Worm (Caenorhabditis elegans) whole organism, L4 larva: ENCODE results near the gene wapl-1.

Experiments
- F37D6.2 ChIP-seq: sonication (generic microtip); optimal IDR thresholded peaks from 2 replicates; lab custom pipeline; 2016; ENCODE audit warnings: mild to moderate bottlenecking, missing genetic modification characterization, missing compliant biosample characterization
- F49E8.2 ChIP-seq: sonication (generic microtip); optimal IDR thresholded peaks from 2 replicates; lab custom pipeline; 2016; ENCODE audit warnings: missing compliant biosample characterization, mild to moderate bottlenecking, missing genetic modification characterization, borderline replicate concordance
- T20F7.1 ChIP-seq: fragments of 200-800 bp; sonication (Bioruptor generic); optimal IDR thresholded peaks from 2 replicates; lab custom pipeline; 2018; ENCODE audit warnings: mild to moderate bottlenecking, missing genetic modification characterization, missing compliant biosample characterization
- T26A8.4 ChIP-seq: fragments of 200-800 bp; sonication (Bioruptor generic); IDR thresholded peaks from 2 replicates; pipeline ENCODE4 v1.3.6; 2022; ENCODE audit warnings: missing genetic modification characterization, missing compliant biosample characterization
- Y48G9A.11 ChIP-seq: fragments of 200-800 bp; sonication (Bioruptor generic); IDR thresholded peaks from 2 replicates; pipeline ENCODE4 v1.3.6; 2022; ENCODE audit warnings: missing genetic modification reagents, missing genetic modification characterization, missing compliant biosample characterization
- Y75B8A.6 ChIP-seq: fragments of 200-800 bp; sonication (Bioruptor generic); IDR thresholded peaks from 2 replicates; pipeline ENCODE4 v1.3.6; 2022; ENCODE audit warnings: missing genetic modification reagents, missing genetic modification characterization, missing compliant biosample characterization
- ZK337.2 ChIP-seq: fragments of 200-800 bp; sonication (Bioruptor generic); IDR thresholded peaks from 2 replicates; pipeline ENCODE4 v1.3.6; 2022; ENCODE audit warnings: missing genetic modification reagents, missing genetic modification characterization, missing compliant biosample characterization
- ama-1 ChIP-seq: fragments of 150-350 bp; optimal IDR thresholded peaks from 2 replicates; lab custom pipeline; 2014; ENCODE audit warnings: inconsistent platforms, mixed read lengths
- arid-1 ChIP-seq: fragments of 200-800 bp; sonication (Bioruptor generic); conservative IDR thresholded peaks from 2 replicates; pipeline ENCODE4 v1.3.6; 2022; ENCODE audit warnings: missing genetic modification reagents, missing genetic modification characterization, missing compliant biosample characterization
- ceh-20 ChIP-seq: fragments of 200-800 bp; sonication (Bioruptor generic); IDR thresholded peaks from 2 replicates; pipeline ENCODE4 v1.3.6; 2022; ENCODE audit warnings: missing genetic modification reagents, missing genetic modification characterization, missing compliant biosample characterization
- ceh-28 ChIP-seq: fragments of 150-350 bp; optimal IDR thresholded peaks from 2 replicates; lab custom pipeline; 2014; ENCODE audit warnings: missing biosample characterization, missing genetic modification reagents, missing genetic modification characterization
- ceh-82 ChIP-seq: sonication (generic microtip); optimal IDR thresholded peaks from 2 replicates; lab custom pipeline; 2017; ENCODE audit warnings: missing biosample characterization, missing genetic modification characterization
- ces-1 ChIP-seq: fragments of 150-350 bp; sonication (generic microtip); optimal IDR thresholded peaks from 4 replicates; lab custom pipeline; 2014; ENCODE audit warnings: missing biosample characterization, missing genetic modification reagents, missing genetic modification characterization
- cey-2 ChIP-seq: sonication (generic microtip); optimal IDR thresholded peaks from 3 replicates; lab custom pipeline; 2017; ENCODE audit warnings: missing genetic modification characterization, mild to moderate bottlenecking, missing compliant biosample characterization, antibody characterized with exemption, borderline replicate concordance; ENCODE audit not compliant: insufficient read depth
- daf-19 ChIP-seq: fragments of 200-800 bp; sonication (Bioruptor generic); conservative IDR thresholded peaks from 2 replicates; pipeline ENCODE4 v1.3.6; 2022; ENCODE audit warnings: missing genetic modification characterization, missing compliant biosample characterization
- dmd-9 ChIP-seq: fragments of 200-800 bp; sonication (Bioruptor generic); IDR thresholded peaks from 2 replicates; pipeline ENCODE4 v1.3.6; 2022; ENCODE audit warnings: missing genetic modification reagents, missing genetic modification characterization, missing compliant biosample characterization
- dve-1 ChIP-seq: sonication (generic microtip); optimal IDR thresholded peaks from 2 replicates; lab custom pipeline; 2017; ENCODE audit warnings: antibody characterized with exemption, mild to moderate bottlenecking, missing genetic modification characterization, missing compliant biosample characterization; ENCODE audit not compliant: insufficient read depth
- egl-43 ChIP-seq: fragments of 200-800 bp; sonication (Bioruptor generic); IDR thresholded peaks from 2 replicates; pipeline ENCODE4 v1.3.6; 2022; ENCODE audit warnings: missing genetic modification reagents, missing genetic modification characterization, missing compliant biosample characterization
- hlh-11 ChIP-seq: fragments of 200-800 bp; sonication (Bioruptor generic); optimal IDR thresholded peaks from 2 replicates; lab custom pipeline; 2018; ENCODE audit warnings: mild to moderate bottlenecking, missing genetic modification characterization, missing compliant biosample characterization
- hlh-30 ChIP-seq: sonication (generic microtip); optimal IDR thresholded peaks from 2 replicates; lab custom pipeline; 2017; ENCODE audit warnings: antibody characterized with exemption, mild to moderate bottlenecking, missing genetic modification characterization, missing compliant biosample characterization; ENCODE audit not compliant: insufficient read depth
- hmg-1.1 ChIP-seq: fragments of 200-800 bp; sonication (Bioruptor generic); IDR thresholded peaks from 2 replicates; pipeline ENCODE4 v1.3.6; 2022; ENCODE audit warnings: missing genetic modification reagents, missing genetic modification characterization, missing compliant biosample characterization
- lim-7 ChIP-seq: fragments of 200-800 bp; sonication (Bioruptor generic); IDR thresholded peaks from 2 replicates; pipeline ENCODE4 v1.3.6; 2022; ENCODE audit warnings: missing genetic modification characterization, missing compliant biosample characterization
- lin-15B ChIP-seq: fragments of 150-350 bp; sonication (generic microtip); optimal IDR thresholded peaks from 3 replicates; lab custom pipeline; 2014; ENCODE audit warnings: missing biosample characterization, missing genetic modification characterization
- lin-29 ChIP-seq: fragments of 200-800 bp; sonication (Bioruptor generic); IDR thresholded peaks from 2 replicates; pipeline ENCODE4 v1.3.6; 2022; ENCODE audit warnings: missing genetic modification reagents, missing genetic modification characterization, missing compliant biosample characterization
- lin-38 ChIP-seq: fragments of 200-800 bp; sonication (Bioruptor generic); IDR thresholded peaks from 2 replicates; pipeline ENCODE4 v1.3.6; 2022; ENCODE audit warnings: missing genetic modification reagents, missing genetic modification characterization, missing compliant biosample characterization
- lin-39 ChIP-seq: fragments of 150-350 bp; optimal IDR thresholded peaks from 2 replicates; lab custom pipeline; 2014; ENCODE audit warnings: missing biosample characterization, missing genetic modification reagents, missing genetic modification characterization
- lir-3 ChIP-seq: sonication (generic microtip); optimal IDR thresholded peaks from 2 replicates; lab custom pipeline; 2016; ENCODE audit warnings: mild to moderate bottlenecking, missing genetic modification characterization, missing compliant biosample characterization
- madf-5 ChIP-seq, 2 experiments: fragments of 200-800 bp; sonication (Bioruptor generic); IDR thresholded peaks; 2 replicates each; pipeline ENCODE4 v1.3.6; 2022; ENCODE audit warnings: missing compliant biosample characterization in 2 of 2, missing genetic modification characterization in 2 of 2
- mes-2 ChIP-seq: sonication (generic microtip); optimal IDR thresholded peaks from 2 replicates; lab custom pipeline; 2016; ENCODE audit warnings: missing genotype, mild to moderate bottlenecking, missing genetic modification characterization, missing compliant biosample characterization; ENCODE audit not compliant: poor library complexity, severe bottlenecking
- mxl-2 ChIP-seq: fragments of 200-800 bp; sonication (Bioruptor generic); conservative IDR thresholded peaks from 2 replicates; pipeline ENCODE4 v1.3.6; 2022; ENCODE audit warnings: missing genetic modification reagents, missing genetic modification characterization, missing compliant biosample characterization
- nhr-111 ChIP-seq: fragments of 200-800 bp; sonication (Bioruptor generic); optimal IDR thresholded peaks from 2 replicates; lab custom pipeline; 2018; ENCODE audit warnings: mild to moderate bottlenecking, missing genetic modification characterization, missing compliant biosample characterization
- nhr-25 ChIP-seq: sonication (generic microtip); optimal IDR thresholded peaks from 2 replicates; lab custom pipeline; 2017; ENCODE audit warnings: missing genetic modification characterization, mild to moderate bottlenecking, missing compliant biosample characterization, antibody characterized with exemption, moderate library complexity, borderline replicate concordance; ENCODE audit not compliant: insufficient read depth
- nhr-28 ChIP-seq: fragments of 150-350 bp; optimal IDR thresholded peaks from 2 replicates; lab custom pipeline; 2014; ENCODE audit warnings: missing biosample characterization, missing genetic modification characterization
- nhr-6 ChIP-seq: fragments of 150-350 bp; optimal IDR thresholded peaks from 2 replicates; lab custom pipeline; 2014; ENCODE audit warnings: missing biosample characterization, missing genetic modification characterization
- nhr-77 ChIP-seq: fragments of 150-350 bp; optimal IDR thresholded peaks from 2 replicates; lab custom pipeline; 2014; ENCODE audit warnings: missing biosample characterization, missing genetic modification characterization
- pha-4 ChIP-seq, 2 experiments: fragments of 150-350 bp in 1 of 2; fragments of 200-800 bp in 1 of 2; sonication (Bioruptor generic) in 1 of 2; IDR thresholded peaks in 1 of 2; optimal IDR thresholded peaks in 1 of 2; 2 replicates each; pipeline versions ENCODE4 v1.3.6 to Lab custom; 2014 to 2022; ENCODE audit warnings: missing genetic modification characterization in 2 of 2, missing genetic modification reagents in 2 of 2, missing biosample characterization in 1 of 2, missing compliant biosample characterization in 1 of 2
- rbr-2 ChIP-seq: sonication (generic microtip); optimal IDR thresholded peaks from 2 replicates; lab custom pipeline; 2016; ENCODE audit warnings: missing genotype, missing genetic modification characterization, missing compliant biosample characterization
- saeg-2 ChIP-seq: fragments of 200-800 bp; sonication (Bioruptor generic); IDR thresholded peaks from 2 replicates; pipeline ENCODE4 v1.3.6; 2022; ENCODE audit warnings: missing genetic modification reagents, missing genetic modification characterization, missing compliant biosample characterization
- sdz-12 ChIP-seq: fragments of 200-800 bp; sonication (Bioruptor generic); optimal IDR thresholded peaks from 2 replicates; lab custom pipeline; 2018; ENCODE audit warnings: mild to moderate bottlenecking, missing genetic modification characterization, missing compliant biosample characterization
- skn-1 ChIP-seq: fragments of 150-350 bp; optimal IDR thresholded peaks from 2 replicates; lab custom pipeline; 2014; ENCODE audit warnings: missing biosample characterization, missing genetic modification characterization
- snpc-4 ChIP-seq: fragments of 150-350 bp; optimal IDR thresholded peaks from 2 replicates; lab custom pipeline; 2014; ENCODE audit warnings: missing biosample characterization, missing genetic modification characterization
- spr-1 ChIP-seq: sonication (generic microtip); optimal IDR thresholded peaks from 2 replicates; lab custom pipeline; 2016; ENCODE audit warnings: mild to moderate bottlenecking, missing genetic modification characterization, missing compliant biosample characterization
- spr-3 ChIP-seq: fragments of 200-800 bp; sonication (Bioruptor generic); optimal IDR thresholded peaks from 2 replicates; lab custom pipeline; 2018; ENCODE audit warnings: mild to moderate bottlenecking, missing genetic modification characterization, missing compliant biosample characterization
- unc-130 ChIP-seq: sonication (generic microtip); optimal IDR thresholded peaks from 2 replicates; lab custom pipeline; 2016; ENCODE audit warnings: missing genetic modification reagents, missing genetic modification characterization, missing compliant biosample characterization
- unc-39 ChIP-seq: sonication (generic microtip); optimal IDR thresholded peaks from 2 replicates; lab custom pipeline; 2017; ENCODE audit warnings: missing biosample characterization, missing genetic modification characterization
- vab-7 ChIP-seq: fragments of 200-800 bp; sonication (Bioruptor generic); IDR thresholded peaks from 2 replicates; pipeline ENCODE4 v1.3.6; 2022; ENCODE audit warnings: missing genetic modification reagents, missing genetic modification characterization, missing compliant biosample characterization
- zfp-2 ChIP-seq: sonication (generic microtip); optimal IDR thresholded peaks from 2 replicates; lab custom pipeline; 2016; ENCODE audit warnings: mild to moderate bottlenecking, missing genetic modification characterization, missing compliant biosample characterization
- zip-11 ChIP-seq: fragments of 200-800 bp; sonication (Bioruptor generic); IDR thresholded peaks from 2 replicates; pipeline ENCODE4 v1.3.6; 2022; ENCODE audit warnings: missing genetic modification characterization, missing compliant biosample characterization

The wapl-1 gene

ce11 chrIV:4445711-4446290, at the start of gene wapl-1, which contains the start of gene htz-1:
Gene wapl-1 (minus strand): TSS chrIV:4445740.
Gene htz-1 (plus strand): TSS chrIV:4446216.
- TF ChIP-seq arid-1 (GFP tag; lab: Robert Waterston, UW) (peak; percentile 87), ceh-20 (GFP tag; lab: Robert Waterston, UW) (peak; percentile 93), spr-3 (peak; percentile 3), nhr-77 (tag; lab: Kevin White, UChicago) (peak; percentile 91), sdz-12 (GFP tag; lab: Kevin White, UChicago) (no peak), mxl-2 (GFP tag; lab: Robert Waterston, UW) (0 out of 2 replicates have a peak, but pooled peaks have one; percentile 13), hmg-1.1 (GFP tag; lab: Robert Waterston, UW) (peak; percentile 88), lim-7 (no peak), cey-2 (tag; lab: Kevin White, UChicago) (no peak), ces-1 (GFP tag; lab: Kevin White, UChicago) (peak; percentile 59), nhr-25 (tag; lab: Kevin White, UChicago) (peak; percentile 88), T20F7.1 (GFP tag; lab: Kevin White, UChicago) (no peak), dve-1 (tag; lab: Kevin White, UChicago) (peak; percentile 98), hlh-30 (tag; lab: Kevin White, UChicago) (peak; percentile 93), ceh-28 (tag; lab: Kevin White, UChicago) (peak; percentile 18), vab-7 (peak; percentile 52; the same call in 1 of the 2 replicates), dmd-9 (GFP tag; lab: Robert Waterston, UW) (peak; percentile 88), daf-19 (GFP tag; lab: Robert Waterston, UW) (no peak), unc-39 (no peak), Y48G9A.11 (0 out of 2 replicates have a peak, but pooled peaks have one; percentile 34), F37D6.2 (tag; lab: Kevin White, UChicago) (peak; percentile 85), madf-5 (GFP tag; IDR thresholded peaks at IDR 0.05; lab: Robert Waterston, UW) (no peak), snpc-4 (tag; lab: Kevin White, UChicago) (no peak), pha-4 (GFP tag; IDR thresholded peaks at IDR 0.05; lab: Robert Waterston, UW) (peak; percentile 88; the same call in 1 of the 2 replicates), pha-4 (tag; optimal IDR thresholded peaks at IDR 0.05; lab: Kevin White, UChicago) (peak; percentile 46), zip-11 (GFP tag; lab: Robert Waterston, UW) (no peak), hlh-11 (tag; lab: Kevin White, UChicago) (peak; percentile 92), zfp-2 (peak; percentile 97), ceh-82 (tag; lab: Kevin White, UChicago) (no peak), lin-29 (peak; percentile 71), Y75B8A.6 (0 out of 2 replicates have a peak, but pooled peaks have one; percentile 35), F49E8.2 (peak; percentile 38), mes-2 (peak; percentile 95), spr-1 (tag; lab: Kevin White, UChicago) (peak; percentile 80), lin-38 (GFP tag; lab: Robert Waterston, UW) (peak; percentile 91), T26A8.4 (GFP tag; lab: Robert Waterston, UW) (peak; percentile 98), lin-39 (tag; lab: Kevin White, UChicago) (no peak), unc-130 (GFP tag; lab: Kevin White, UChicago) (peak; percentile 84), lin-15B (tag; lab: Kevin White, UChicago) (peak; percentile 76), egl-43 (peak; percentile 85), saeg-2 (GFP tag; lab: Robert Waterston, UW) (peak; percentile 88), ZK337.2 (no peak), nhr-111 (no peak), nhr-28 (tag; lab: Kevin White, UChicago) (peak; percentile 80), nhr-6 (tag; lab: Kevin White, UChicago) (peak; percentile 97), skn-1 (no peak), rbr-2 (peak; percentile 94), lir-3 (tag; lab: Kevin White, UChicago) (no peak), ama-1 (lab: Kevin White, UChicago) (peak; percentile 88)
